Fruit fly (Drosophila melanogaster) Kc167 (cell line): Measurements from ENCODE around the gene Egfrap.

Experiments
- insv ChIP-seq: fragments of >200 bp; optimal IDR thresholded peaks from 3 replicates; lab custom pipeline; 2018; ENCODE audit warnings: missing external identifiers
- psq ChIP-seq: fragments of >200 bp; optimal IDR thresholded peaks from 2 replicates; lab custom pipeline; 2017; ENCODE audit warnings: missing external identifiers

DNA sequence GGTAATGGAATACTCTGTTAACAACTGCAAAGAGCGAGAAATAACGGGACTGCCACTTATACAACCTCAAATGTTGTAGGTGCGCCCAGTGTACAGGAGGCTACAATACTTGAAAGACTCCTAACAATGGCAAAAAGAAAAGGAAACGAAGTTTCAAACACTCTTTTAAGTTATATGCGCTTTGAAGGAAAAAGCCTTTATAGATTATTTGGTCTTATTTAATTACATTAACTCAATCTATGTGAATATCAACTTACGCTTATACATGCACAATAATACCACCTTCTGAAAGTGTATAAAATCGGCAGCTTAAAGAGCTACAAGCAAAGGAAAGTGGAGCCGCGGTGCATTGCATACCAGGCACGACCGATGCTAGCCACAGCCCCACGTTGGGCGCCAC is 10.0 kb downstream of the Egfrap start:
- TF ChIP-seq psq (lab: Kevin White, UChicago) (no peak), insv (lab: Kevin White, UChicago) (no peak)
